Fruit fly (Drosophila melanogaster) whole organism, adult: ENCODE data around the gene CG13876.

Experiments used
- CG11617 ChIP-seq: fragments of 200-800 bp; sonication (Bioruptor generic); optimal IDR thresholded peaks from 2 replicates; lab custom pipeline; 2017; ENCODE audit warnings: mild to moderate bottlenecking, missing biosample characterization, missing genetic modification reagents, missing genetic modification characterization
- CG12768 ChIP-seq: fragments of 200-800 bp; sonication (Bioruptor generic); optimal IDR thresholded peaks from 2 replicates; lab custom pipeline; 2017; ENCODE audit warnings: missing biosample characterization, missing genetic modification characterization, mild to moderate bottlenecking, moderate library complexity, missing genetic modification reagents
- CG14711 ChIP-seq: fragments of 200-800 bp; sonication (Bioruptor generic); optimal IDR thresholded peaks from 2 replicates; lab custom pipeline; 2018; ENCODE audit warnings: missing biosample characterization, mild to moderate bottlenecking, missing genetic modification characterization, moderate library complexity
- CG1620 ChIP-seq: fragments of 200-800 bp; sonication (Bioruptor generic); optimal IDR thresholded peaks from 2 replicates; lab custom pipeline; 2016; ENCODE audit warnings: missing biosample characterization, missing genetic modification characterization
- CG33017 ChIP-seq: fragments of 200-800 bp; sonication (Bioruptor generic); optimal IDR thresholded peaks from 2 replicates; lab custom pipeline; 2018; ENCODE audit warnings: missing biosample characterization, mild to moderate bottlenecking, missing genetic modification characterization, moderate library complexity
- CG5204 ChIP-seq: fragments of 200-800 bp; sonication (Bioruptor generic); optimal IDR thresholded peaks from 2 replicates; lab custom pipeline; 2016; ENCODE audit warnings: missing biosample characterization, missing genetic modification characterization
- CG7045 ChIP-seq: fragments of 200-800 bp; sonication (Bioruptor generic); optimal IDR thresholded peaks from 2 replicates; lab custom pipeline; 2017; ENCODE audit warnings: missing biosample characterization, mild to moderate bottlenecking, missing genetic modification characterization
- CG7101 ChIP-seq: fragments of 200-800 bp; sonication (Bioruptor generic); optimal IDR thresholded peaks from 2 replicates; lab custom pipeline; 2018; ENCODE audit warnings: missing biosample characterization, mild to moderate bottlenecking, missing genetic modification characterization, moderate library complexity
- Clk ChIP-seq: fragments of 200-800 bp; sonication (Bioruptor generic); optimal IDR thresholded peaks from 2 replicates; lab custom pipeline; 2017; ENCODE audit warnings: missing biosample characterization, missing genetic modification characterization
- Crg-1 ChIP-seq: fragments of 200-800 bp; sonication (Bioruptor generic); optimal IDR thresholded peaks from 2 replicates; lab custom pipeline; 2016; ENCODE audit warnings: missing biosample characterization, missing genetic modification characterization
- Hr96 ChIP-seq: fragments of 200-800 bp; sonication (Bioruptor generic); optimal IDR thresholded peaks from 2 replicates; lab custom pipeline; 2016; ENCODE audit warnings: missing biosample characterization, missing genetic modification characterization
- Mnt ChIP-seq: fragments of 200-800 bp; sonication (Bioruptor generic); optimal IDR thresholded peaks from 2 replicates; lab custom pipeline; 2016; ENCODE audit warnings: missing biosample characterization, mild to moderate bottlenecking, missing genetic modification characterization
- bab1 ChIP-seq: fragments of 200-800 bp; sonication (Bioruptor generic); optimal IDR thresholded peaks from 3 replicates; lab custom pipeline; 2019; ENCODE audit warnings: missing biosample characterization, mild to moderate bottlenecking, missing genetic modification characterization, moderate library complexity
- cic ChIP-seq: fragments of 200-800 bp; sonication (Bioruptor generic); optimal IDR thresholded peaks from 2 replicates; lab custom pipeline; 2017; ENCODE audit warnings: missing biosample characterization, mild to moderate bottlenecking, missing genetic modification characterization, moderate library complexity
- cnc ChIP-seq, 2 experiments: fragments of >200 bp; optimal IDR thresholded peaks; 2 replicates each; lab custom pipeline; 2017
- kay ChIP-seq: fragments of 200-800 bp; sonication (Bioruptor generic); peaks from one replicate; lab custom pipeline; 2016; ENCODE audit warnings: missing biosample characterization, missing genetic modification characterization, borderline replicate concordance
- ovo ChIP-seq: fragments of 200-800 bp; sonication (Bioruptor generic); optimal IDR thresholded peaks from 2 replicates; lab custom pipeline; 2016; ENCODE audit warnings: missing biosample characterization, missing genetic modification characterization
- pad ChIP-seq: fragments of 200-800 bp; sonication (Bioruptor generic); optimal IDR thresholded peaks from 3 replicates; lab custom pipeline; 2017; ENCODE audit warnings: missing biosample characterization, missing genetic modification characterization, mild to moderate bottlenecking, moderate library complexity, missing genetic modification reagents
- tj ChIP-seq: fragments of 200-800 bp; sonication (Bioruptor generic); optimal IDR thresholded peaks from 3 replicates; lab custom pipeline; 2017; ENCODE audit warnings: missing biosample characterization, mild to moderate bottlenecking, missing genetic modification characterization, moderate library complexity
- toe ChIP-seq: fragments of 200-800 bp; sonication (Bioruptor generic); optimal IDR thresholded peaks from 2 replicates; lab custom pipeline; 2016; ENCODE audit warnings: missing biosample characterization, missing genetic modification characterization

The CG13876 gene

DNA sequence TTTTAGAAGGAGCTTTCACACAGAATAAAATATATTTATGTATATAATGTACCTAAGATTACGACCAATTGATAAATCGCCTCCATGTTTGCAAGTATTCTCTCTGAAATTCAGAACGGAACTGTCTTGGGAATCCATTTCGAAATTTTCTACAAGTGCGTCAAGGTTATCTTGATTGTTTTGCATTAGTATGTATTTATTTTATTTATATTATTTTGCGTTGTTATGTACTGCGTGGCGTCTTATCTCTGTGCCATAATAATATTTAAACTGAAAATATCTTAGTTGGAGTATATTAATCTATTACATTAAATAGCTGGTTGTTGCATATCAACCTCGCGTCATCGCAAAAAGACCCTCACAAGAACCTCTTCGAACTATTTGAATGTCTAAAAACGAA, 25.6 kb downstream of the CG13876 start, which contains the start of gene CG42846:
Gene CG42846, minus strand, starts transcription at position 101 of the 400 bp plus-strand sequence.
- TF ChIP-seq tj (GFP tag; lab: Kevin White, UChicago): no peak
- no peak for TF ChIP-seq toe (GFP tag; lab: Kevin White, UChicago)
- TF ChIP-seq cic (GFP tag; lab: Kevin White, UChicago): no peak
- TF ChIP-seq CG7045 (GFP tag; lab: Kevin White, UChicago): no peak
- no peak for TF ChIP-seq CG12768
- TF ChIP-seq CG7101 (tag; lab: Kevin White, UChicago): no peak
- TF ChIP-seq kay (GFP tag; lab: Kevin White, UChicago): no peak
- TF ChIP-seq Crg-1 (GFP tag; lab: Kevin White, UChicago): no peak
- no peak for TF ChIP-seq CG14711 (tag; lab: Kevin White, UChicago)
- TF ChIP-seq Hr96 (GFP tag; lab: Kevin White, UChicago): no peak
- TF ChIP-seq CG11617 (GFP tag; lab: Kevin White, UChicago): no peak
- TF ChIP-seq cnc (optimal IDR thresholded peaks at IDR 0.05; lab: Kevin White, UChicago): no peak
- TF ChIP-seq bab1: no peak
- no peak for TF ChIP-seq Clk (GFP tag; lab: Kevin White, UChicago)
- TF ChIP-seq pad (GFP tag; lab: Kevin White, UChicago): no peak
- TF ChIP-seq CG1620 (GFP tag; lab: Kevin White, UChicago): no peak
- TF ChIP-seq CG33017 (tag; lab: Kevin White, UChicago): no peak
- no peak for TF ChIP-seq Mnt
- TF ChIP-seq CG5204 (GFP tag; lab: Kevin White, UChicago): no peak

DNA sequence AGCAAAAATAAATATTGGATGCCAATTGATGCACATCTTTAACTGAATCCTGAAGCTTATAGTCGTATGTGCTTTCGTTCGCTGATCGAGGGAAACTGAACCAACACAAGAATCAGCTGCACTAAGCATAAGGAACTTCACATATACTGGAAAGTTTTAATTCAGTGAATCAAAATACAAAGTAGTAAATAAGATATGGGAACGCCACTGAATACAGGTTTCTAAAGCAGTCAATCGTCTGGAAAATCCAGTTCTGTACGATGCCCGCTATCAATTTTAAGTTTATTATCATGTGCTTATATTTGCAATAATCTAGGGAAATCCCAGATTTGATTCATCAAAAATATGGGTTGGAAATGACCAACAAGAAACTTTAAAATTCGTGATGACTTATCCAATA, 26.3 kb downstream of the CG13876 start, which contains the start of gene CG34454:
Gene CG34454, minus strand, starts transcription at position 84 of the 400 bp plus-strand sequence.
- no peak for TF ChIP-seq CG5204 (GFP tag; lab: Kevin White, UChicago)
- TF ChIP-seq cnc (optimal IDR thresholded peaks at IDR 0.05; lab: Kevin White, UChicago): no peak
- no peak for TF ChIP-seq Mnt
- TF ChIP-seq CG7045 (GFP tag; lab: Kevin White, UChicago): no peak
- TF ChIP-seq Hr96 (GFP tag; lab: Kevin White, UChicago): no peak
- TF ChIP-seq Crg-1 (GFP tag; lab: Kevin White, UChicago): no peak
- TF ChIP-seq CG12768: no peak
- no peak for TF ChIP-seq CG7101 (tag; lab: Kevin White, UChicago)
- TF ChIP-seq cic (GFP tag; lab: Kevin White, UChicago): no peak

- TF ChIP-seq CG7045 (GFP tag; lab: Kevin White, UChicago): no peak
- no peak for TF ChIP-seq tj (GFP tag; lab: Kevin White, UChicago)
- TF ChIP-seq CG12768: no peak
- TF ChIP-seq CG5204 (GFP tag; lab: Kevin White, UChicago): no peak
These were observed 27.3 kb downstream of the CG13876 start, which contains the start of gene CG34453 for dm6 chr3L:233251-233650. CG34453 (minus strand) TSS chr3L:233351.

DNA sequence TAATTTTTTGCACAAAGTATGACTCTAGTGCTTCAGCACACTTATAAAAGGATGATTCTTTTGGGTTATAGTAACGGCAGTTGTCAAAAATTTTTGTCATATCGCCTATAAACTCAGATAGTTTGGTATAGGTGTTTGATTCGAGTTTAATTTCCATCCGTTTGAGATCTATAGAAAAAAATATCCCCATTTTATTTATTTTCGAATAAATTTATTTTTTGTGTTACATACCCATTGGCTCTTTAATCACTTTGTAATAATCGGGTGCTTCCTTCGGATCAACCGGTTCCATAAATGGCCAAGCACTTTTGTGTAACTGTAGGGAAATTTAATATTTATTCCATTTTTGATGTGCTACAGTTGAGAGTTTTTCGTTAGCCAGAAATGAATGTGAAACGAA, 28.4 kb downstream of the CG13876 start:
- TF ChIP-seq bab1 (no peak), tj (GFP tag; lab: Kevin White, UChicago) (no peak), Clk (GFP tag; lab: Kevin White, UChicago) (no peak), CG1620 (GFP tag; lab: Kevin White, UChicago) (no peak), CG7045 (GFP tag; lab: Kevin White, UChicago) (no peak), cic (GFP tag; lab: Kevin White, UChicago) (no peak), pad (GFP tag; lab: Kevin White, UChicago) (no peak), CG12768 (no peak), kay (GFP tag; lab: Kevin White, UChicago) (peak; percentile 96)

- TF ChIP-seq Crg-1 (GFP tag; lab: Kevin White, UChicago) (peak; percentile 68), CG5204 (GFP tag; lab: Kevin White, UChicago) (no peak), Clk (GFP tag; lab: Kevin White, UChicago) (peak; percentile 47), cic (GFP tag; lab: Kevin White, UChicago) (peak; percentile 22), cnc (optimal IDR thresholded peaks at IDR 0.05; lab: Kevin White, UChicago) (no peak), CG11617 (GFP tag; lab: Kevin White, UChicago) (peak; percentile 43), Mnt (peak; percentile 74), CG12768 (no peak), CG7101 (tag; lab: Kevin White, UChicago) (peak; percentile 63), ovo (peak; percentile 37), CG33017 (tag; lab: Kevin White, UChicago) (no peak), bab1 (peak; percentile 82), toe (GFP tag; lab: Kevin White, UChicago) (no peak), CG14711 (tag; lab: Kevin White, UChicago) (peak; percentile 83), CG7045 (GFP tag; lab: Kevin White, UChicago) (peak; percentile 18), Hr96 (GFP tag; lab: Kevin White, UChicago) (no peak), tj (GFP tag; lab: Kevin White, UChicago) (peak; percentile 34), kay (GFP tag; lab: Kevin White, UChicago) (no peak), CG1620 (GFP tag; lab: Kevin White, UChicago) (peak; percentile 54), pad (GFP tag; lab: Kevin White, UChicago) (peak; percentile 34)
These were observed 40.8 kb downstream of the CG13876 start for dm6 chr3L:246644-247199.
